Worm (Caenorhabditis elegans): ENCODE measurements around the gene F42F12.11.

ce11 chrX:12337846-12338490, 8.9 kb upstream of the F42F12.11 start, which contains the start of gene srd-44:
- TF ChIP-seq madf-5 (GFP tag; IDR thresholded peaks at IDR 0.05), result no peak
- no peak for TF ChIP-seq D1046.2 (GFP tag; IDR thresholded peaks at IDR 0.05)
- TF ChIP-seq daf-16 (GFP tag; optimal IDR thresholded peaks at IDR 0.05), result peak; percentile 8 to 30
- no peak for TF ChIP-seq daf-16 (tag; optimal IDR thresholded peaks at IDR 0.05)
- TF ChIP-seq jun-1 (tag; optimal IDR thresholded peaks at IDR 0.05), result no peak
- TF ChIP-seq lin-39 (tag; optimal IDR thresholded peaks at IDR 0.05), result no peak
- no peak for TF ChIP-seq pqm-1 (tag; optimal IDR thresholded peaks at IDR 0.05)
- no peak for TF ChIP-seq nhr-28 (tag; optimal IDR thresholded peaks at IDR 0.05)
- no peak for TF ChIP-seq daf-12 (tag; optimal IDR thresholded peaks at IDR 0.05)
- no peak for TF ChIP-seq nhr-76 (tag; optimal IDR thresholded peaks at IDR 0.05)
- no peak for TF ChIP-seq zag-1 (tag; optimal IDR thresholded peaks at IDR 0.05)

All from whole organism, L4 larva.